Fruit fly (Drosophila melanogaster) whole organism, embryonic: ENCODE results near the gene Tbcc.

Source experiments
- Asciz ChIP-seq: fragments of 200-800 bp; sonication (Bioruptor generic); optimal IDR thresholded peaks from 2 replicates; lab custom pipeline; 2017; ENCODE audit warnings: missing biosample characterization, mild to moderate bottlenecking, missing genetic modification characterization, missing genetic modification reagents
- Atf6 ChIP-seq: fragments of 200-800 bp; sonication (Bioruptor generic); IDR thresholded peaks from 2 replicates; pipeline ENCODE4 v1.3.6; 2022; ENCODE audit warnings: missing biosample characterization, missing genetic modification characterization
- B-H2 ChIP-seq: fragments of 200-800 bp; sonication (Bioruptor generic); optimal IDR thresholded peaks from 2 replicates; lab custom pipeline; 2018; ENCODE audit warnings: missing biosample characterization, mild to moderate bottlenecking, missing genetic modification characterization
- Blimp-1 ChIP-seq: fragments of 200-800 bp; sonication (Bioruptor generic); optimal IDR thresholded peaks from 3 replicates; lab custom pipeline; 2018; ENCODE audit warnings: missing biosample characterization, missing genetic modification characterization, mild to moderate bottlenecking, moderate library complexity, missing genetic modification reagents
- CG11696 ChIP-seq: fragments of 200-800 bp; sonication (Bioruptor generic); IDR thresholded peaks from 2 replicates; pipeline ENCODE4 v1.3.6; 2022; ENCODE audit warnings: missing biosample characterization, missing genetic modification characterization
- CG16779 ChIP-seq: fragments of 200-800 bp; sonication (Bioruptor generic); IDR thresholded peaks from 2 replicates; pipeline ENCODE4 v1.3.6; 2022; ENCODE audit warnings: missing biosample characterization, missing genetic modification characterization
- CG16813 ChIP-seq: fragments of 200-800 bp; sonication (Bioruptor generic); IDR thresholded peaks from 3 replicates; pipeline ENCODE4 v1.3.6; 2022; ENCODE audit warnings: missing biosample characterization, missing genetic modification characterization; ENCODE audit not compliant: partially characterized antibody
- CG17328 ChIP-seq: fragments of 200-800 bp; sonication (Bioruptor generic); IDR thresholded peaks from 2 replicates; pipeline ENCODE4 v1.3.6; 2022; ENCODE audit warnings: missing biosample characterization, missing genetic modification characterization
- CG17361 ChIP-seq: fragments of 200-800 bp; sonication (Bioruptor generic); IDR thresholded peaks from 3 replicates; pipeline ENCODE4 v1.3.6; 2022; ENCODE audit warnings: missing biosample characterization, missing genetic modification characterization
- CG2116 ChIP-seq: fragments of 200-800 bp; sonication (Bioruptor generic); optimal IDR thresholded peaks from 3 replicates; lab custom pipeline; 2018; ENCODE audit warnings: missing biosample characterization, mild to moderate bottlenecking, missing genetic modification characterization
- CG3065 ChIP-seq: fragments of 200-800 bp; sonication (Bioruptor generic); optimal IDR thresholded peaks from 2 replicates; lab custom pipeline; 2016; ENCODE audit warnings: missing biosample characterization, missing genetic modification characterization
- CG31224 ChIP-seq: fragments of 200-800 bp; sonication (Bioruptor generic); IDR thresholded peaks from 2 replicates; pipeline ENCODE4 v1.3.6; 2022; ENCODE audit warnings: missing biosample characterization, missing genetic modification characterization
- CG34376 ChIP-seq: fragments of 200-800 bp; sonication (Bioruptor generic); optimal IDR thresholded peaks from 2 replicates; lab custom pipeline; 2018; ENCODE audit warnings: missing biosample characterization, mild to moderate bottlenecking, missing genetic modification characterization
- CG4820 ChIP-seq: fragments of 200-800 bp; sonication (Bioruptor generic); optimal IDR thresholded peaks from 3 replicates; lab custom pipeline; 2016; ENCODE audit warnings: missing biosample characterization, missing genetic modification characterization
- CG6175 ChIP-seq: fragments of 200-800 bp; sonication (Bioruptor generic); IDR thresholded peaks from 3 replicates; pipeline ENCODE4 v1.3.6; 2022; ENCODE audit warnings: missing biosample characterization, missing genetic modification characterization
- CG6272 ChIP-seq: fragments of 200-800 bp; sonication (Bioruptor generic); IDR thresholded peaks from 2 replicates; pipeline ENCODE4 v1.3.6; 2022; ENCODE audit warnings: missing biosample characterization, missing genetic modification characterization
- CG6813 ChIP-seq: fragments of 200-800 bp; sonication (Bioruptor generic); optimal IDR thresholded peaks from 2 replicates; lab custom pipeline; 2017; ENCODE audit warnings: missing biosample characterization, missing genetic modification characterization, mild to moderate bottlenecking, moderate library complexity, missing genetic modification reagents
- CG8388 ChIP-seq: fragments of 200-800 bp; sonication (Bioruptor generic); optimal IDR thresholded peaks from 2 replicates; lab custom pipeline; 2019; ENCODE audit warnings: missing biosample characterization, mild to moderate bottlenecking, missing genetic modification characterization, moderate library complexity
- Chrac-16 ChIP-seq: fragments of 200-800 bp; sonication (Bioruptor generic); optimal IDR thresholded peaks from 3 replicates; lab custom pipeline; 2016; ENCODE audit warnings: missing biosample characterization, missing genetic modification characterization
- Dad ChIP-seq: fragments of 200-800 bp; sonication (Bioruptor generic); optimal IDR thresholded peaks from 3 replicates; lab custom pipeline; 2016; ENCODE audit warnings: missing biosample characterization, missing genetic modification characterization
- Dbx ChIP-seq: fragments of 200-800 bp; sonication (Bioruptor generic); IDR thresholded peaks from 3 replicates; pipeline ENCODE4 v1.3.6; 2022; ENCODE audit warnings: missing biosample characterization, missing genetic modification characterization
- Dip3 ChIP-seq: fragments of 200-800 bp; sonication (Bioruptor generic); optimal IDR thresholded peaks from 3 replicates; lab custom pipeline; 2016; ENCODE audit warnings: missing biosample characterization, missing genetic modification characterization
- ERR ChIP-seq: fragments of 200-800 bp; sonication (Bioruptor generic); optimal IDR thresholded peaks from 2 replicates; lab custom pipeline; 2016; ENCODE audit warnings: missing biosample characterization, missing genetic modification characterization
- Eip74EF ChIP-seq, 2 experiments: fragments of 200-800 bp in 1 of 2; fragments of >200 bp in 1 of 2; sonication (Bioruptor generic) in 1 of 2; optimal IDR thresholded peaks; 2 replicates each; lab custom pipeline; 2017 to 2019; ENCODE audit warnings: missing biosample characterization in 2 of 2, missing genetic modification characterization in 2 of 2, mild to moderate bottlenecking in 1 of 2, moderate library complexity in 1 of 2
- Fer1 ChIP-seq: fragments of 200-800 bp; sonication (Bioruptor generic); optimal IDR thresholded peaks from 2 replicates; lab custom pipeline; 2017; ENCODE audit warnings: missing biosample characterization, mild to moderate bottlenecking, missing genetic modification characterization
- HLH3B ChIP-seq: fragments of 200-800 bp; sonication (Bioruptor generic); IDR thresholded peaks from 2 replicates; pipeline ENCODE4 v1.3.6; 2022; ENCODE audit warnings: missing biosample characterization, missing genetic modification characterization
- Hand ChIP-seq: fragments of 200-800 bp; sonication (Bioruptor generic); optimal IDR thresholded peaks from 2 replicates; lab custom pipeline; 2017; ENCODE audit warnings: mild to moderate bottlenecking, missing biosample characterization, missing genetic modification reagents, missing genetic modification characterization
- HmgZ ChIP-seq: fragments of 200-800 bp; sonication (Bioruptor generic); optimal IDR thresholded peaks from 2 replicates; lab custom pipeline; 2018; ENCODE audit warnings: missing biosample characterization, mild to moderate bottlenecking, missing genetic modification characterization
- MBD-R2 ChIP-seq: fragments of 200-800 bp; sonication (Bioruptor generic); IDR thresholded peaks from 2 replicates; pipeline ENCODE4 v1.3.6; 2022; ENCODE audit warnings: missing biosample characterization, missing genetic modification characterization
- MTF-1 ChIP-seq: fragments of 200-800 bp; sonication (Bioruptor generic); optimal IDR thresholded peaks from 2 replicates; lab custom pipeline; 2018; ENCODE audit warnings: missing biosample characterization, mild to moderate bottlenecking, missing genetic modification characterization, borderline replicate concordance
- Mes4 ChIP-seq: fragments of 200-800 bp; sonication (Bioruptor generic); optimal IDR thresholded peaks from 2 replicates; lab custom pipeline; 2016; ENCODE audit warnings: missing biosample characterization, missing genetic modification characterization
- Optix ChIP-seq: fragments of 200-800 bp; sonication (Bioruptor generic); IDR thresholded peaks from 3 replicates; pipeline ENCODE4 v1.3.6; 2022; ENCODE audit warnings: missing biosample characterization, missing genetic modification characterization
- al ChIP-seq: fragments of 200-800 bp; sonication (Bioruptor generic); IDR thresholded peaks from 2 replicates; pipeline ENCODE4 v1.3.6; 2022; ENCODE audit warnings: missing biosample characterization, missing genetic modification characterization
- aop ChIP-seq: fragments of 200-800 bp; sonication (Bioruptor generic); IDR thresholded peaks from 2 replicates; pipeline ENCODE4 v1.3.6; 2022; ENCODE audit warnings: missing biosample characterization, missing genetic modification characterization
- bsh ChIP-seq, 2 experiments: fragments of 200-800 bp; sonication (Bioruptor generic); optimal IDR thresholded peaks; 2 replicates each; lab custom pipeline; 2017 to 2018; ENCODE audit warnings: mild to moderate bottlenecking in 2 of 2, missing biosample characterization in 2 of 2, missing genetic modification characterization in 2 of 2, moderate library complexity in 1 of 2
- chm ChIP-seq: fragments of 200-800 bp; sonication (Bioruptor generic); IDR thresholded peaks from 2 replicates; pipeline ENCODE4 v1.3.6; 2022; ENCODE audit warnings: missing biosample characterization, missing genetic modification characterization
- crol ChIP-seq: fragments of 200-800 bp; sonication (Bioruptor generic); IDR thresholded peaks from 2 replicates; pipeline ENCODE4 v1.3.6; 2022; ENCODE audit warnings: missing biosample characterization, missing genetic modification characterization
- eve ChIP-seq, 2 experiments: fragments of >200 bp; optimal IDR thresholded peaks; 2 replicates each; lab custom pipeline; 2017; ENCODE audit warnings: missing biosample characterization in 2 of 2, missing genetic modification characterization in 2 of 2
- grau ChIP-seq: fragments of 200-800 bp; optimal IDR thresholded peaks from 3 replicates; lab custom pipeline; 2019; ENCODE audit warnings: missing biosample characterization, mild to moderate bottlenecking, missing genetic modification characterization, moderate library complexity
- ken ChIP-seq: fragments of 200-800 bp; sonication (Bioruptor generic); IDR thresholded peaks from 3 replicates; pipeline ENCODE4 v1.3.6; 2022; ENCODE audit warnings: missing biosample characterization, missing genetic modification characterization
- mirr ChIP-seq: fragments of 200-800 bp; sonication (Bioruptor generic); optimal IDR thresholded peaks from 3 replicates; lab custom pipeline; 2018; ENCODE audit warnings: missing biosample characterization, mild to moderate bottlenecking, missing genetic modification characterization
- peb ChIP-seq: fragments of 200-800 bp; sonication (Bioruptor generic); IDR thresholded peaks from 2 replicates; pipeline ENCODE4 v1.3.6; 2022; ENCODE audit warnings: missing biosample characterization, missing genetic modification characterization
- pita ChIP-seq: fragments of 200-800 bp; sonication (Bioruptor generic); optimal IDR thresholded peaks from 2 replicates; lab custom pipeline; 2017; ENCODE audit warnings: missing biosample characterization, mild to moderate bottlenecking, missing genetic modification characterization
- repo ChIP-seq: fragments of 200-800 bp; sonication (Bioruptor generic); optimal IDR thresholded peaks from 2 replicates; lab custom pipeline; 2016; ENCODE audit warnings: missing biosample characterization, missing genetic modification characterization
- rib ChIP-seq: fragments of 200-800 bp; sonication (Bioruptor generic); IDR thresholded peaks from 2 replicates; pipeline ENCODE4 v1.3.6; 2022; ENCODE audit warnings: missing biosample characterization, missing genetic modification characterization
- row ChIP-seq: fragments of 200-800 bp; sonication (Bioruptor generic); IDR thresholded peaks from 3 replicates; pipeline ENCODE4 v1.3.6; 2022; ENCODE audit warnings: missing biosample characterization, missing genetic modification characterization
- sima ChIP-seq: fragments of 200-800 bp; sonication (Bioruptor generic); optimal IDR thresholded peaks from 2 replicates; lab custom pipeline; 2016; ENCODE audit warnings: missing biosample characterization, missing genetic modification characterization
- tgo ChIP-seq: fragments of 200-800 bp; sonication (Bioruptor generic); IDR thresholded peaks from 3 replicates; pipeline ENCODE4 v1.3.6; 2022; ENCODE audit warnings: missing biosample characterization, missing genetic modification characterization
- tll ChIP-seq, 2 experiments: fragments of 200-800 bp in 1 of 2; fragments of >200 bp in 1 of 2; sonication (Bioruptor generic) in 1 of 2; optimal IDR thresholded peaks; 2 replicates each; lab custom pipeline; 2017 to 2019; ENCODE audit warnings: missing biosample characterization in 2 of 2, missing genetic modification characterization in 2 of 2, mild to moderate bottlenecking in 1 of 2, moderate library complexity in 1 of 2

Gene Tbcc

dm6 chr2L:4222921-4223279 is 35.3 kb upstream of the Tbcc start (continued):
- TF ChIP-seq repo (GFP tag; lab: Kevin White, UChicago) (no peak), CG2116 (GFP tag; lab: Kevin White, UChicago) (peak; percentile 11), CG34376 (no peak), CG6813 (GFP tag; lab: Kevin White, UChicago) (peak; percentile 74), B-H2 (GFP tag; lab: Kevin White, UChicago) (no peak), Eip74EF (GFP tag; optimal IDR thresholded peaks at IDR 0.05; lab: Kevin White, UChicago) (peak in 1 of 2 experiments; percentile 6), Hand (GFP tag; lab: Kevin White, UChicago) (no peak), pita (GFP tag; lab: Kevin White, UChicago) (no peak), al (GFP tag; lab: Robert Waterston, UW) (0 out of 2 replicates have a peak, but pooled peaks have one; percentile 32), CG3065 (no peak), grau (tag; lab: Kevin White, UChicago) (peak; percentile 69), bsh (GFP tag; optimal IDR thresholded peaks at IDR 0.05; lab: Kevin White, UChicago) (peak; percentile 73 to 90), tgo (GFP tag; lab: Robert Waterston, UW) (peak; percentile 43; the same call in 1 of the 3 replicates), row (GFP tag; lab: Robert Waterston, UW) (peak; percentile 69), CG16779 (GFP tag; lab: Robert Waterston, UW) (no peak), CG17361 (peak; percentile 79), Atf6 (GFP tag; lab: Robert Waterston, UW) (peak; percentile 42; the same call in 1 of the 2 replicates), Asciz (GFP tag; lab: Kevin White, UChicago) (peak; percentile 26), HmgZ (tag; lab: Kevin White, UChicago) (no peak), CG16813 (GFP tag; lab: Robert Waterston, UW) (no peak), Dad (GFP tag; lab: Kevin White, UChicago) (no peak), tll (GFP tag; optimal IDR thresholded peaks at IDR 0.05; lab: Kevin White, UChicago) (no peak), Mes4 (GFP tag; lab: Kevin White, UChicago) (no peak), mirr (GFP tag; lab: Kevin White, UChicago) (no peak), MBD-R2 (no peak; the same call in 1 of the 2 replicates), eve (GFP tag; optimal IDR thresholded peaks at IDR 0.05; lab: Kevin White, UChicago) (no peak), chm (GFP tag; lab: Robert Waterston, UW) (peak; percentile 47; the same call in 1 of the 2 replicates), rib (no peak), Optix (GFP tag; lab: Robert Waterston, UW) (0 out of 3 replicates have a peak, but pooled peaks have one; percentile 5), Dbx (GFP tag; lab: Robert Waterston, UW) (peak; percentile 57; the same call in 1 of the 3 replicates), Blimp-1 (GFP tag; lab: Kevin White, UChicago) (peak; percentile 64), CG11696 (GFP tag; lab: Robert Waterston, UW) (no peak), CG6175 (no peak)

dm6 chr2L:4222002-4222920 is 34.7 kb upstream of the Tbcc start:
- no peak for TF ChIP-seq aop
- no peak for TF ChIP-seq CG17328
- TF ChIP-seq sima (GFP tag; lab: Kevin White, UChicago), result no peak
- TF ChIP-seq MTF-1 (GFP tag; lab: Kevin White, UChicago), result no peak
- no peak for TF ChIP-seq peb (GFP tag; lab: Robert Waterston, UW)
- TF ChIP-seq Chrac-16 (GFP tag; lab: Kevin White, UChicago), result no peak
- no peak for TF ChIP-seq rib
- TF ChIP-seq Optix (GFP tag; lab: Robert Waterston, UW), result no peak
- TF ChIP-seq CG31224 (GFP tag; lab: Robert Waterston, UW), result no peak
- no peak for TF ChIP-seq HLH3B (GFP tag; lab: Robert Waterston, UW)
- no peak for TF ChIP-seq CG6272
- no peak for TF ChIP-seq CG8388 (GFP tag; lab: Kevin White, UChicago)
- no peak for TF ChIP-seq ERR (GFP tag; lab: Kevin White, UChicago)
- no peak for TF ChIP-seq CG3065
- no peak for TF ChIP-seq CG4820
- TF ChIP-seq Dip3 (GFP tag; lab: Kevin White, UChicago), result no peak
- no peak for TF ChIP-seq Fer1 (GFP tag; lab: Kevin White, UChicago)
- no peak for TF ChIP-seq ken (GFP tag; lab: Robert Waterston, UW)
- TF ChIP-seq al (GFP tag; lab: Robert Waterston, UW), result no peak
- no peak for TF ChIP-seq crol (GFP tag; lab: Robert Waterston, UW)
